Worm (Caenorhabditis elegans) whole organism, L1 larva: Measurements from ENCODE around the gene K06A4.7.

Source experiments
- dpl-1 ChIP-seq, 3 experiments: fragments of 150-350 bp in 2 of 3; sonication (generic microtip) in 1 of 3; optimal IDR thresholded peaks; 2 replicates each; lab custom pipeline; 2014 to 2017; ENCODE audit warnings: missing biosample characterization in 3 of 3, missing genetic modification characterization in 3 of 3, missing genetic modification reagents in 3 of 3
- elt-2 ChIP-seq: sonication (generic microtip); optimal IDR thresholded peaks from 2 replicates; lab custom pipeline; 2016; ENCODE audit warnings: missing genetic modification characterization, mild to moderate bottlenecking, inconsistent platforms, missing compliant biosample characterization, missing genetic modification reagents
- lin-39 ChIP-seq: fragments of 150-350 bp; optimal IDR thresholded peaks from 2 replicates; lab custom pipeline; 2014; ENCODE audit warnings: missing biosample characterization, missing genetic modification reagents, missing genetic modification characterization
- lsy-2 ChIP-seq, 2 experiments: fragments of 150-350 bp; optimal IDR thresholded peaks; 2 replicates each; lab custom pipeline; 2014; ENCODE audit warnings: missing biosample characterization in 2 of 2, missing genetic modification characterization in 2 of 2
- nhr-12 ChIP-seq: sonication (generic microtip); optimal IDR thresholded peaks from 2 replicates; lab custom pipeline; 2017; ENCODE audit warnings: missing biosample characterization, missing genetic modification characterization
- tbx-2 ChIP-seq: sonication (generic microtip); optimal IDR thresholded peaks from 2 replicates; lab custom pipeline; 2016; ENCODE audit warnings: missing genetic modification characterization, missing compliant biosample characterization
- zag-1 ChIP-seq: fragments of 150-350 bp; optimal IDR thresholded peaks from 2 replicates; lab custom pipeline; 2014; ENCODE audit warnings: missing biosample characterization, missing genetic modification characterization
- ztf-4 ChIP-seq: fragments of 150-350 bp; optimal IDR thresholded peaks from 2 replicates; lab custom pipeline; 2014; ENCODE audit warnings: missing biosample characterization, missing genetic modification characterization

DNA sequence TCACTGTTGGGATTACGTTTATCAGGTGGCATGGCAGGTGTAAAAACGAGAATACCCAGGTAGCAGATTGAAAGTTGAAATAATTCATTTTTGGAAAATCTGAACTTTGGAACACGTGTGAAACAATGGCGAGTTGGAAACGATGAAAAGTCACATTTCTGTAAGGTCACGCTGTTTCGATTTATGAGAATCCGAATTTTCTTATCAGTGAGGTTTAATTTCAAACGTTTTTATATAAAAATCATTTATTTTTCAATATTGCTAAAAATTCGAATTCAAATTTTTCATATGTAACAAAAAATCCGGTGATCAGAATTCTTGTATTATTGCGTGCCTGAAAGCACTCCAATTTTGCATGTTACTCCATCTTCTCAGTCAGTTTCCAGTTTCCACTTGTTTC lies 28.7 kb downstream of the K06A4.7 start, which contains the start of gene F07D3.3:
- TF ChIP-seq lsy-2 (tag; optimal IDR thresholded peaks at IDR 0.05; lab: Kevin White, UChicago) (no peak), nhr-12 (tag; lab: Kevin White, UChicago) (no peak), ztf-4 (tag; lab: Kevin White, UChicago) (no peak), zag-1 (tag; lab: Kevin White, UChicago) (no peak), tbx-2 (tag; lab: Kevin White, UChicago) (no peak), dpl-1 (GFP tag; optimal IDR thresholded peaks at IDR 0.05; lab: Kevin White, UChicago) (no peak), lin-39 (tag; lab: Kevin White, UChicago) (no peak), elt-2 (tag; lab: Kevin White, UChicago) (no peak)
